Fruit fly (Drosophila melanogaster) whole organism, embryonic: ENCODE data around the gene Spn27A.

Source experiments
- BEAF-32 ChIP-seq: fragments of 200-800 bp; sonication (Bioruptor generic); optimal IDR thresholded peaks from 3 replicates; lab custom pipeline; 2017; ENCODE audit warnings: missing biosample characterization, missing genetic modification characterization, mild to moderate bottlenecking, moderate library complexity, missing genetic modification reagents
- Bteb2 ChIP-seq: fragments of 200-800 bp; sonication (Bioruptor generic); optimal IDR thresholded peaks from 2 replicates; lab custom pipeline; 2016; ENCODE audit warnings: missing biosample characterization, missing genetic modification characterization
- CG11247 ChIP-seq: fragments of 200-800 bp; sonication (Bioruptor generic); IDR thresholded peaks from 2 replicates; pipeline ENCODE4 v1.3.6; 2022; ENCODE audit warnings: missing biosample characterization, missing genetic modification characterization
- CG11723 ChIP-seq: fragments of 200-800 bp; sonication (Bioruptor generic); optimal IDR thresholded peaks from 2 replicates; lab custom pipeline; 2017; ENCODE audit warnings: missing biosample characterization, mild to moderate bottlenecking, missing genetic modification characterization
- CG12219 ChIP-seq: fragments of 200-800 bp; sonication (Bioruptor generic); optimal IDR thresholded peaks from 3 replicates; lab custom pipeline; 2018; ENCODE audit warnings: missing biosample characterization, mild to moderate bottlenecking, missing genetic modification characterization
- CG12299 ChIP-seq: fragments of 200-800 bp; sonication (Bioruptor generic); optimal IDR thresholded peaks from 2 replicates; lab custom pipeline; 2018; ENCODE audit warnings: missing biosample characterization, mild to moderate bottlenecking, missing genetic modification characterization
- CG12744 ChIP-seq: fragments of 200-800 bp; sonication (Bioruptor generic); optimal IDR thresholded peaks from 2 replicates; lab custom pipeline; 2016; ENCODE audit warnings: missing biosample characterization, missing genetic modification characterization
- CG16779 ChIP-seq: fragments of 200-800 bp; sonication (Bioruptor generic); IDR thresholded peaks from 2 replicates; pipeline ENCODE4 v1.3.6; 2022; ENCODE audit warnings: missing biosample characterization, missing genetic modification characterization
- CG16813 ChIP-seq: fragments of 200-800 bp; sonication (Bioruptor generic); IDR thresholded peaks from 3 replicates; pipeline ENCODE4 v1.3.6; 2022; ENCODE audit warnings: missing biosample characterization, missing genetic modification characterization; ENCODE audit not compliant: partially characterized antibody
- CG1832 ChIP-seq: fragments of 200-800 bp; sonication (Bioruptor generic); optimal IDR thresholded peaks from 2 replicates; lab custom pipeline; 2017; ENCODE audit warnings: missing biosample characterization, mild to moderate bottlenecking, missing genetic modification characterization, inconsistent platforms
- CG18599 ChIP-seq: fragments of 200-800 bp; sonication (Bioruptor generic); optimal IDR thresholded peaks from 3 replicates; lab custom pipeline; 2017; ENCODE audit warnings: missing biosample characterization, missing genetic modification characterization, mild to moderate bottlenecking, moderate library complexity, missing genetic modification reagents
- CG18619 ChIP-seq: fragments of 200-800 bp; sonication (Bioruptor generic); optimal IDR thresholded peaks from 3 replicates; lab custom pipeline; 2017; ENCODE audit warnings: missing biosample characterization, mild to moderate bottlenecking, missing genetic modification characterization
- CG3163 ChIP-seq: fragments of 200-800 bp; sonication (Bioruptor generic); optimal IDR thresholded peaks from 3 replicates; lab custom pipeline; 2016; ENCODE audit warnings: missing biosample characterization, missing genetic modification characterization
- CG32772 ChIP-seq: fragments of 200-800 bp; sonication (Bioruptor generic); IDR thresholded peaks from 2 replicates; pipeline ENCODE4 v1.3.6; 2022; ENCODE audit warnings: missing biosample characterization, missing genetic modification characterization
- CG3838 ChIP-seq: fragments of 200-800 bp; sonication (Bioruptor generic); optimal IDR thresholded peaks from 3 replicates; lab custom pipeline; 2016; ENCODE audit warnings: missing biosample characterization, missing genetic modification characterization
- CG43689 ChIP-seq: fragments of 200-800 bp; sonication (Bioruptor generic); IDR thresholded peaks from 2 replicates; pipeline ENCODE4 v1.3.6; 2022; ENCODE audit warnings: missing biosample characterization, missing genetic modification characterization
- CG7987 ChIP-seq: fragments of 200-800 bp; sonication (Bioruptor generic); optimal IDR thresholded peaks from 2 replicates; lab custom pipeline; 2018; ENCODE audit warnings: missing biosample characterization, mild to moderate bottlenecking, missing genetic modification characterization, moderate library complexity
- CG8944 ChIP-seq: fragments of 200-800 bp; sonication (Bioruptor generic); optimal IDR thresholded peaks from 3 replicates; lab custom pipeline; 2016; ENCODE audit warnings: missing biosample characterization, missing genetic modification characterization
- CG9727 ChIP-seq: fragments of 200-800 bp; sonication (Bioruptor generic); optimal IDR thresholded peaks from 3 replicates; lab custom pipeline; 2017; ENCODE audit warnings: missing biosample characterization, mild to moderate bottlenecking, missing genetic modification characterization
- CTCF ChIP-seq: fragments of 200-800 bp; sonication (Bioruptor generic); optimal IDR thresholded peaks from 2 replicates; lab custom pipeline; 2017; ENCODE audit warnings: missing biosample characterization, mild to moderate bottlenecking, missing genetic modification characterization, moderate library complexity
- Dip3 ChIP-seq: fragments of 200-800 bp; sonication (Bioruptor generic); optimal IDR thresholded peaks from 3 replicates; lab custom pipeline; 2016; ENCODE audit warnings: missing biosample characterization, missing genetic modification characterization
- Gsc ChIP-seq: fragments of 200-800 bp; sonication (Bioruptor generic); IDR thresholded peaks from 2 replicates; pipeline ENCODE4 v1.3.6; 2022; ENCODE audit warnings: missing biosample characterization, missing genetic modification characterization
- HLHmδ ChIP-seq: fragments of 200-800 bp; sonication (Bioruptor generic); optimal IDR thresholded peaks from 2 replicates; lab custom pipeline; 2018; ENCODE audit warnings: missing biosample characterization, mild to moderate bottlenecking, missing genetic modification characterization, moderate library complexity
- Hr51 ChIP-seq, 2 experiments: fragments of 200-800 bp; sonication (Bioruptor generic); optimal IDR thresholded peaks; 2 replicates in 1 of 2; 3 replicates in 1 of 2; lab custom pipeline; 2016 to 2018; ENCODE audit warnings: missing biosample characterization in 2 of 2, missing genetic modification characterization in 2 of 2, mild to moderate bottlenecking in 1 of 2, moderate library complexity in 1 of 2
- Kr ChIP-seq: fragments of 200-800 bp; sonication (Bioruptor generic); optimal IDR thresholded peaks from 2 replicates; lab custom pipeline; 2017; ENCODE audit warnings: missing biosample characterization, mild to moderate bottlenecking, missing genetic modification characterization
- Opbp ChIP-seq: fragments of 200-800 bp; sonication (Bioruptor generic); IDR thresholded peaks from 3 replicates; pipeline ENCODE4 v1.3.6; 2022; ENCODE audit warnings: missing biosample characterization, missing genetic modification characterization; ENCODE audit not compliant: partially characterized antibody
- Ravus ChIP-seq: fragments of 200-800 bp; sonication (Bioruptor generic); IDR thresholded peaks from 2 replicates; pipeline ENCODE4 v1.3.6; 2022; ENCODE audit warnings: missing biosample characterization, missing genetic modification characterization
- Side ChIP-seq: fragments of 200-800 bp; sonication (Bioruptor generic); optimal IDR thresholded peaks from 2 replicates; lab custom pipeline; 2016; ENCODE audit warnings: missing biosample characterization, missing genetic modification characterization
- Ssrp ChIP-seq: fragments of 200-800 bp; sonication (Bioruptor generic); optimal IDR thresholded peaks from 2 replicates; lab custom pipeline; 2018; ENCODE audit warnings: missing biosample characterization, mild to moderate bottlenecking, missing genetic modification characterization, moderate library complexity
- TFAM ChIP-seq: fragments of 200-800 bp; sonication (Bioruptor generic); optimal IDR thresholded peaks from 2 replicates; lab custom pipeline; 2017; ENCODE audit warnings: missing biosample characterization, missing genetic modification characterization, inconsistent platforms
- amos ChIP-seq: fragments of 200-800 bp; sonication (Bioruptor generic); IDR thresholded peaks from 2 replicates; pipeline ENCODE4 v1.3.6; 2022; ENCODE audit warnings: missing biosample characterization, missing genetic modification characterization; ENCODE audit not compliant: partially characterized antibody
- cato ChIP-seq: fragments of 200-800 bp; sonication (Bioruptor generic); optimal IDR thresholded peaks from 2 replicates; lab custom pipeline; 2016; ENCODE audit warnings: missing biosample characterization, missing genetic modification characterization, borderline replicate concordance
- crol ChIP-seq: fragments of 200-800 bp; sonication (Bioruptor generic); IDR thresholded peaks from 2 replicates; pipeline ENCODE4 v1.3.6; 2022; ENCODE audit warnings: missing biosample characterization, missing genetic modification characterization
- da ChIP-seq: fragments of 200-800 bp; sonication (Bioruptor generic); optimal IDR thresholded peaks from 2 replicates; lab custom pipeline; 2016; ENCODE audit warnings: missing biosample characterization, missing genetic modification characterization
- eve ChIP-seq, 2 experiments: fragments of >200 bp; optimal IDR thresholded peaks; 2 replicates each; lab custom pipeline; 2017; ENCODE audit warnings: missing biosample characterization in 2 of 2, missing genetic modification characterization in 2 of 2
- ftz-f1 ChIP-seq: fragments of 200-800 bp; sonication (Bioruptor generic); optimal IDR thresholded peaks from 2 replicates; lab custom pipeline; 2016; ENCODE audit warnings: missing biosample characterization, missing genetic modification characterization
- gce ChIP-seq: fragments of 200-800 bp; sonication (Bioruptor generic); IDR thresholded peaks from 3 replicates; pipeline ENCODE4 v1.3.6; 2022; ENCODE audit warnings: missing biosample characterization, missing genetic modification characterization
- gcm ChIP-seq: fragments of 200-800 bp; sonication (Bioruptor generic); optimal IDR thresholded peaks from 2 replicates; lab custom pipeline; 2019; ENCODE audit warnings: missing biosample characterization, mild to moderate bottlenecking, missing genetic modification characterization, moderate library complexity
- gsb ChIP-seq: fragments of 200-800 bp; sonication (Bioruptor generic); IDR thresholded peaks from 2 replicates; pipeline ENCODE4 v1.3.6; 2022; ENCODE audit warnings: missing biosample characterization, missing genetic modification characterization
- h ChIP-seq: fragments of >200 bp; optimal IDR thresholded peaks from 2 replicates; lab custom pipeline; 2017
- hkb ChIP-seq, 2 experiments: fragments of 200-800 bp in 1 of 2; fragments of >200 bp in 1 of 2; sonication (Bioruptor generic) in 1 of 2; IDR thresholded peaks in 1 of 2; optimal IDR thresholded peaks in 1 of 2; 2 replicates each; pipeline versions ENCODE4 v1.3.6 to Lab custom; 2017 to 2022; ENCODE audit warnings: missing biosample characterization in 1 of 2, missing genetic modification characterization in 1 of 2
- hth ChIP-seq: fragments of >200 bp; optimal IDR thresholded peaks from 2 replicates; lab custom pipeline; 2017; ENCODE audit warnings: inconsistent platforms
- inv ChIP-seq: fragments of 200-800 bp; sonication (Bioruptor generic); IDR thresholded peaks from 2 replicates; pipeline ENCODE4 v1.3.6; 2022; ENCODE audit warnings: missing biosample characterization, missing genetic modification characterization; ENCODE audit not compliant: partially characterized antibody
- nom ChIP-seq: fragments of 200-800 bp; sonication (Bioruptor generic); optimal IDR thresholded peaks from 2 replicates; lab custom pipeline; 2017; ENCODE audit warnings: missing biosample characterization, missing genetic modification characterization, mild to moderate bottlenecking, moderate library complexity, missing genetic modification reagents
- pho ChIP-seq: fragments of 200-800 bp; sonication (Bioruptor generic); optimal IDR thresholded peaks from 2 replicates; lab custom pipeline; 2016; ENCODE audit warnings: missing biosample characterization, missing genetic modification characterization
- pros ChIP-seq: fragments of 200-800 bp; sonication (Bioruptor generic); optimal IDR thresholded peaks from 3 replicates; lab custom pipeline; 2019; ENCODE audit warnings: missing biosample characterization, mild to moderate bottlenecking, missing genetic modification characterization, moderate library complexity
- repo ChIP-seq: fragments of 200-800 bp; sonication (Bioruptor generic); optimal IDR thresholded peaks from 2 replicates; lab custom pipeline; 2016; ENCODE audit warnings: missing biosample characterization, missing genetic modification characterization
- sima ChIP-seq: fragments of 200-800 bp; sonication (Bioruptor generic); optimal IDR thresholded peaks from 2 replicates; lab custom pipeline; 2016; ENCODE audit warnings: missing biosample characterization, missing genetic modification characterization
- ttk ChIP-seq: fragments of 200-800 bp; sonication (Bioruptor generic); IDR thresholded peaks from 2 replicates; pipeline ENCODE4 v2.1.2; 2022; ENCODE audit warnings: missing biosample characterization, missing genetic modification characterization
- wor ChIP-seq: fragments of 200-800 bp; sonication (Bioruptor generic); IDR thresholded peaks from 2 replicates; pipeline ENCODE4 v1.3.6; 2022; ENCODE audit warnings: missing biosample characterization, missing genetic modification characterization

The Spn27A gene

DNA sequence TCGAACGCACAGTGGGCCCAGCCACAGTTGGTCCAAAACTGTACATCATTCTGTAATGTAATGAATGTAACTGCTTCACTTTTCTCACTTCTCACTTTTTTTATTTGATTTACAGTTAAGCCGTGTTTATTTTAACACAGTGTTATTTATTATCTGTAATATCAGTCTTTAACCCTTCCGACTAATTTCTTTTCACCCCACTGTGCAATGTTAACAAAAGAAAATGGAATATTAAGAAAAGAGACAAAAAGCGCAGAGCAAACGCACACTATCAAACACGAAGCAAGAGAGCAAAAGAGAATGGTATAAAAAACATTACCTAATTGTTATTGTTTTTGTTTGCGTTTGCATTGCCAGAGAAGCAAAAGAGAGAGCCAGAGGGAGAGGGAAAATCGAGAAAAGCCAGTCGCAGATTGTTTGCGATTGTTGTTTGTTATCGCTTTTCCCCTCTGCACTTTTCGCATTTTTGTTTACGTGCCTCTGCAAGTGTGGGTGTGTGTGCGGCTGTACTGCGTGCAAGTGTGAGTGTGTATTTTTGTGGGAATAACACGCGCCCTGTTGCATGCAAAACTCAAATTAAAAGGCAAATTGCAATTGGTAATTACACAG is 25.9 kb downstream of the Spn27A start (continued):
- TF ChIP-seq Dip3 (GFP tag; lab: Kevin White, UChicago) (peak; percentile 96), CG9727 (GFP tag; lab: Kevin White, UChicago) (peak; percentile 98), hth (no peak), Opbp (GFP tag; lab: Robert Waterston, UW) (peak; percentile 25; the same call in 1 of the 3 replicates), CG12299 (tag; lab: Kevin White, UChicago) (peak; percentile 97), sima (GFP tag; lab: Kevin White, UChicago) (peak; percentile 92), CG18599 (GFP tag; lab: Kevin White, UChicago) (peak; percentile 98), BEAF-32 (GFP tag; lab: Kevin White, UChicago) (peak; percentile 12), HLHmδ (GFP tag; lab: Kevin White, UChicago) (no peak), wor (GFP tag; lab: Robert Waterston, UW) (peak; percentile 96), Gsc (GFP tag; lab: Robert Waterston, UW) (peak; percentile 86), CG43689 (GFP tag; lab: Robert Waterston, UW) (peak; percentile 93), CG1832 (GFP tag; lab: Kevin White, UChicago) (no peak), CTCF (peak; percentile 78), CG3838 (GFP tag; lab: Kevin White, UChicago) (peak; percentile 97), cato (GFP tag; lab: Kevin White, UChicago) (peak; percentile 98), Side (peak; percentile 98), ttk (GFP tag; lab: Robert Waterston, UW) (peak; percentile 97), Ravus (peak; percentile 91), crol (GFP tag; lab: Robert Waterston, UW) (peak; percentile 68), pros (GFP tag; lab: Kevin White, UChicago) (peak; percentile 89), eve (GFP tag; optimal IDR thresholded peaks at IDR 0.05; lab: Kevin White, UChicago) (peak in 1 of 2 experiments; percentile 99), CG32772 (GFP tag; lab: Robert Waterston, UW) (peak; percentile 97), CG11723 (GFP tag; lab: Kevin White, UChicago) (peak; percentile 98), hkb (optimal IDR thresholded peaks at IDR 0.05; lab: Kevin White, UChicago) (no peak), hkb (GFP tag; IDR thresholded peaks at IDR 0.05; lab: Robert Waterston, UW) (peak; percentile 99), CG16813 (GFP tag; lab: Robert Waterston, UW) (peak; percentile 47; the same call in 1 of the 3 replicates), Kr (peak; percentile 98), amos (GFP tag; lab: Robert Waterston, UW) (no peak; the same call in 1 of the 2 replicates), ftz-f1 (GFP tag; lab: Kevin White, UChicago) (peak; percentile 73), da (peak; percentile 97), nom (GFP tag; lab: Kevin White, UChicago) (peak; percentile 84), CG12744 (GFP tag; lab: Kevin White, UChicago) (peak; percentile 97), h (lab: Kevin White, UChicago) (no peak), CG18619 (peak; percentile 97), CG3163 (GFP tag; lab: Kevin White, UChicago) (peak; percentile 94), gcm (GFP tag; lab: Kevin White, UChicago) (peak; percentile 99), gce (GFP tag; lab: Robert Waterston, UW) (peak; percentile 97), gsb (GFP tag; lab: Robert Waterston, UW) (peak; percentile 94), repo (GFP tag; lab: Kevin White, UChicago) (peak; percentile 98), CG7987 (peak; percentile 96), Bteb2 (peak; percentile 98), Hr51 (GFP tag; optimal IDR thresholded peaks at IDR 0.05; lab: Kevin White, UChicago) (peak; percentile 98 to 99), CG8944 (GFP tag; lab: Kevin White, UChicago) (peak; percentile 98), pho (GFP tag; lab: Kevin White, UChicago) (peak; percentile 97), Ssrp (tag; lab: Kevin White, UChicago) (peak; percentile 99), inv (GFP tag; lab: Robert Waterston, UW) (peak; percentile 23; the same call in 1 of the 2 replicates), CG11247 (GFP tag; lab: Robert Waterston, UW) (peak; percentile 92), CG16779 (peak; percentile 93), CG12219 (peak; percentile 99), TFAM (GFP tag; lab: Kevin White, UChicago) (peak; percentile 95)
